Fruit fly (Drosophila melanogaster) whole organism, embryonic: ENCODE measurements around the gene CG10602.

Source experiments
- Atf3 ChIP-seq: fragments of 200-800 bp; sonication (Bioruptor generic); optimal IDR thresholded peaks from 3 replicates; lab custom pipeline; 2016; ENCODE audit warnings: missing biosample characterization, missing genetic modification characterization
- Atf6 ChIP-seq: fragments of 200-800 bp; sonication (Bioruptor generic); IDR thresholded peaks from 2 replicates; pipeline ENCODE4 v1.3.6; 2022; ENCODE audit warnings: missing biosample characterization, missing genetic modification characterization
- Awh ChIP-seq: fragments of 200-800 bp; sonication (Bioruptor generic); IDR thresholded peaks from 2 replicates; pipeline ENCODE4, ENCODE4 v1.3.6; 2022; ENCODE audit warnings: missing biosample characterization, missing genetic modification characterization
- C15 ChIP-seq: fragments of 200-800 bp; sonication (Bioruptor generic); IDR thresholded peaks from 3 replicates; pipeline ENCODE4 v1.3.6; 2022; ENCODE audit warnings: missing biosample characterization, missing genetic modification characterization
- CG10979 ChIP-seq: fragments of 200-800 bp; sonication (Bioruptor generic); optimal IDR thresholded peaks from 2 replicates; lab custom pipeline; 2018; ENCODE audit warnings: missing biosample characterization, mild to moderate bottlenecking, missing genetic modification characterization, moderate library complexity
- CG11398 ChIP-seq: fragments of 200-800 bp; sonication (Bioruptor generic); optimal IDR thresholded peaks from 2 replicates; lab custom pipeline; 2016; ENCODE audit warnings: missing biosample characterization, missing genetic modification characterization
- CG12155 ChIP-seq: fragments of 200-800 bp; sonication (Bioruptor generic); optimal IDR thresholded peaks from 3 replicates; lab custom pipeline; 2016; ENCODE audit warnings: missing biosample characterization, missing genetic modification characterization
- CG12299 ChIP-seq: fragments of 200-800 bp; sonication (Bioruptor generic); optimal IDR thresholded peaks from 2 replicates; lab custom pipeline; 2018; ENCODE audit warnings: missing biosample characterization, mild to moderate bottlenecking, missing genetic modification characterization
- CG13123 ChIP-seq: fragments of 200-800 bp; sonication (Bioruptor generic); optimal IDR thresholded peaks from 2 replicates; lab custom pipeline; 2016; ENCODE audit warnings: missing biosample characterization, missing genetic modification characterization
- CG14441 ChIP-seq: fragments of 200-800 bp; sonication (Bioruptor generic); IDR thresholded peaks from 2 replicates; pipeline ENCODE4 v1.3.6; 2022; ENCODE audit warnings: missing biosample characterization, missing genetic modification characterization
- CG1529 ChIP-seq: fragments of 200-800 bp; sonication (Bioruptor generic); optimal IDR thresholded peaks from 3 replicates; lab custom pipeline; 2018; ENCODE audit warnings: missing biosample characterization, missing genetic modification characterization
- CG1647 ChIP-seq: fragments of 200-800 bp; sonication (Bioruptor generic); optimal IDR thresholded peaks from 3 replicates; lab custom pipeline; 2016; ENCODE audit warnings: missing biosample characterization, missing genetic modification characterization
- CG17186 ChIP-seq: fragments of 200-800 bp; sonication (Bioruptor generic); optimal IDR thresholded peaks from 3 replicates; lab custom pipeline; 2017; ENCODE audit warnings: missing biosample characterization, missing genetic modification reagents, missing genetic modification characterization
- CG18011 ChIP-seq: fragments of 200-800 bp; sonication (Bioruptor generic); optimal IDR thresholded peaks from 2 replicates; lab custom pipeline; 2017; ENCODE audit warnings: missing biosample characterization, missing genetic modification characterization, mild to moderate bottlenecking, moderate library complexity, missing genotype
- CG18476 ChIP-seq: fragments of 200-800 bp; sonication (Bioruptor generic); optimal IDR thresholded peaks from 2 replicates; lab custom pipeline; 2016; ENCODE audit warnings: missing biosample characterization, mild to moderate bottlenecking, missing genetic modification characterization
- CG31365 ChIP-seq: fragments of 200-800 bp; sonication (Bioruptor generic); optimal IDR thresholded peaks from 2 replicates; lab custom pipeline; 2018; ENCODE audit warnings: missing biosample characterization, mild to moderate bottlenecking, missing genetic modification characterization
- CG3281 ChIP-seq: fragments of 200-800 bp; sonication (Bioruptor generic); optimal IDR thresholded peaks from 3 replicates; lab custom pipeline; 2017; ENCODE audit warnings: missing biosample characterization, mild to moderate bottlenecking, missing genetic modification characterization
- CG4328 ChIP-seq: fragments of 200-800 bp; sonication (Bioruptor generic); optimal IDR thresholded peaks from 3 replicates; lab custom pipeline; 2017; ENCODE audit warnings: missing biosample characterization, missing genetic modification reagents, missing genetic modification characterization
- CG4854 ChIP-seq: fragments of 200-800 bp; sonication (Bioruptor generic); optimal IDR thresholded peaks from 2 replicates; lab custom pipeline; 2016; ENCODE audit warnings: missing biosample characterization, missing genetic modification characterization, inconsistent platforms
- CG8290 ChIP-seq, 3 experiments: fragments of 200-800 bp; sonication (Bioruptor generic); optimal IDR thresholded peaks; 2 replicates each; lab custom pipeline; 2016 to 2019; ENCODE audit warnings: missing biosample characterization in 3 of 3, missing genetic modification characterization in 3 of 3, mild to moderate bottlenecking in 2 of 3, moderate library complexity in 1 of 3
- CG8924 ChIP-seq: fragments of 200-800 bp; optimal IDR thresholded peaks from 3 replicates; lab custom pipeline; 2019; ENCODE audit warnings: missing biosample characterization, mild to moderate bottlenecking, missing genetic modification characterization, moderate library complexity
- CG9437 ChIP-seq: fragments of 200-800 bp; sonication (Bioruptor generic); optimal IDR thresholded peaks from 2 replicates; lab custom pipeline; 2018; ENCODE audit warnings: missing biosample characterization, mild to moderate bottlenecking, missing genetic modification characterization
- Dp ChIP-seq: fragments of 200-800 bp; sonication (Bioruptor generic); optimal IDR thresholded peaks from 2 replicates; lab custom pipeline; 2018; ENCODE audit warnings: missing biosample characterization, mild to moderate bottlenecking, missing genetic modification characterization, moderate library complexity
- ERR ChIP-seq: fragments of 200-800 bp; sonication (Bioruptor generic); optimal IDR thresholded peaks from 2 replicates; lab custom pipeline; 2016; ENCODE audit warnings: missing biosample characterization, missing genetic modification characterization
- Fer1 ChIP-seq: fragments of 200-800 bp; sonication (Bioruptor generic); optimal IDR thresholded peaks from 2 replicates; lab custom pipeline; 2017; ENCODE audit warnings: missing biosample characterization, mild to moderate bottlenecking, missing genetic modification characterization
- Gsc ChIP-seq: fragments of 200-800 bp; sonication (Bioruptor generic); IDR thresholded peaks from 2 replicates; pipeline ENCODE4 v1.3.6; 2022; ENCODE audit warnings: missing biosample characterization, missing genetic modification characterization
- HmgZ ChIP-seq: fragments of 200-800 bp; sonication (Bioruptor generic); optimal IDR thresholded peaks from 2 replicates; lab custom pipeline; 2018; ENCODE audit warnings: missing biosample characterization, mild to moderate bottlenecking, missing genetic modification characterization
- MTF-1 ChIP-seq: fragments of 200-800 bp; sonication (Bioruptor generic); optimal IDR thresholded peaks from 2 replicates; lab custom pipeline; 2018; ENCODE audit warnings: missing biosample characterization, mild to moderate bottlenecking, missing genetic modification characterization, borderline replicate concordance
- Mad ChIP-seq: fragments of 200-800 bp; sonication (Bioruptor generic); optimal IDR thresholded peaks from 2 replicates; lab custom pipeline; 2016; ENCODE audit warnings: missing biosample characterization, missing genetic modification characterization
- Opbp ChIP-seq: fragments of 200-800 bp; sonication (Bioruptor generic); IDR thresholded peaks from 3 replicates; pipeline ENCODE4 v1.3.6; 2022; ENCODE audit warnings: missing biosample characterization, missing genetic modification characterization; ENCODE audit not compliant: partially characterized antibody
- Optix ChIP-seq: fragments of 200-800 bp; sonication (Bioruptor generic); IDR thresholded peaks from 3 replicates; pipeline ENCODE4 v1.3.6; 2022; ENCODE audit warnings: missing biosample characterization, missing genetic modification characterization
- Rfx ChIP-seq: fragments of 200-800 bp; sonication (Bioruptor generic); IDR thresholded peaks from 2 replicates; pipeline ENCODE4 v1.3.6; 2022; ENCODE audit warnings: missing biosample characterization, missing genetic modification characterization
- al ChIP-seq: fragments of 200-800 bp; sonication (Bioruptor generic); IDR thresholded peaks from 2 replicates; pipeline ENCODE4 v1.3.6; 2022; ENCODE audit warnings: missing biosample characterization, missing genetic modification characterization
- ash1 ChIP-seq: fragments of 200-800 bp; sonication (Bioruptor generic); optimal IDR thresholded peaks from 2 replicates; lab custom pipeline; 2018; ENCODE audit warnings: missing biosample characterization, mild to moderate bottlenecking, missing genetic modification characterization
- bigmax ChIP-seq: fragments of 200-800 bp; sonication (Bioruptor generic); optimal IDR thresholded peaks from 2 replicates; lab custom pipeline; 2018; ENCODE audit warnings: missing biosample characterization, mild to moderate bottlenecking, missing genetic modification characterization
- bowl ChIP-seq: fragments of 200-800 bp; sonication (Bioruptor generic); IDR thresholded peaks from 2 replicates; pipeline ENCODE4 v1.3.6; 2022; ENCODE audit warnings: missing biosample characterization, missing genetic modification characterization
- cg ChIP-seq: fragments of 200-800 bp; sonication (Bioruptor generic); optimal IDR thresholded peaks from 3 replicates; lab custom pipeline; 2019; ENCODE audit warnings: missing biosample characterization, mild to moderate bottlenecking, missing genetic modification characterization, moderate library complexity
- crc ChIP-seq: fragments of 200-800 bp; sonication (Bioruptor generic); optimal IDR thresholded peaks from 2 replicates; lab custom pipeline; 2016; ENCODE audit warnings: missing biosample characterization, missing genetic modification characterization
- en ChIP-seq: fragments of 200-800 bp; sonication (Bioruptor generic); optimal IDR thresholded peaks from 2 replicates; lab custom pipeline; 2016; ENCODE audit warnings: missing biosample characterization, missing genetic modification characterization
- gsb-n ChIP-seq: fragments of 200-800 bp; sonication (Bioruptor generic); optimal IDR thresholded peaks from 3 replicates; lab custom pipeline; 2018; ENCODE audit warnings: missing biosample characterization, mild to moderate bottlenecking, missing genetic modification characterization
- gt ChIP-seq: fragments of 200-800 bp; sonication (Bioruptor generic); IDR thresholded peaks from 2 replicates; pipeline ENCODE4 v1.3.6; 2022; ENCODE audit warnings: missing biosample characterization, missing genetic modification characterization
- klu ChIP-seq: fragments of 200-800 bp; sonication (Bioruptor generic); IDR thresholded peaks from 2 replicates; pipeline ENCODE4 v1.3.6; 2022; ENCODE audit warnings: missing biosample characterization, missing genetic modification characterization
- lov ChIP-seq, 2 experiments: fragments of 200-800 bp in 1 of 2; fragments of >200 bp in 1 of 2; sonication (Bioruptor generic) in 1 of 2; IDR thresholded peaks in 1 of 2; optimal IDR thresholded peaks in 1 of 2; 2 replicates in 1 of 2; 3 replicates in 1 of 2; pipeline versions ENCODE4 v1.3.6 to Lab custom; 2017 to 2022; ENCODE audit warnings: missing biosample characterization in 1 of 2, missing genetic modification characterization in 1 of 2
- ranshi ChIP-seq: fragments of 200-800 bp; sonication (Bioruptor generic); IDR thresholded peaks from 2 replicates; pipeline ENCODE4 v1.3.6; 2022; ENCODE audit warnings: missing biosample characterization, missing genetic modification characterization
- ro ChIP-seq: fragments of 200-800 bp; sonication (Bioruptor generic); IDR thresholded peaks from 2 replicates; pipeline ENCODE4 v1.3.6; 2022; ENCODE audit warnings: missing biosample characterization, missing genetic modification characterization
- seq ChIP-seq: fragments of 200-800 bp; sonication (Bioruptor generic); IDR thresholded peaks from 2 replicates; pipeline ENCODE4 v1.3.6; 2022; ENCODE audit warnings: missing biosample characterization, missing genetic modification characterization
- slou ChIP-seq: fragments of 200-800 bp; sonication (Bioruptor generic); optimal IDR thresholded peaks from 3 replicates; lab custom pipeline; 2016; ENCODE audit warnings: missing biosample characterization, missing genetic modification characterization
- tup ChIP-seq: fragments of 200-800 bp; sonication (Bioruptor generic); optimal IDR thresholded peaks from 2 replicates; lab custom pipeline; 2016; ENCODE audit warnings: missing biosample characterization, mild to moderate bottlenecking, missing genetic modification characterization, moderate library complexity

CG10602 gene

DNA sequence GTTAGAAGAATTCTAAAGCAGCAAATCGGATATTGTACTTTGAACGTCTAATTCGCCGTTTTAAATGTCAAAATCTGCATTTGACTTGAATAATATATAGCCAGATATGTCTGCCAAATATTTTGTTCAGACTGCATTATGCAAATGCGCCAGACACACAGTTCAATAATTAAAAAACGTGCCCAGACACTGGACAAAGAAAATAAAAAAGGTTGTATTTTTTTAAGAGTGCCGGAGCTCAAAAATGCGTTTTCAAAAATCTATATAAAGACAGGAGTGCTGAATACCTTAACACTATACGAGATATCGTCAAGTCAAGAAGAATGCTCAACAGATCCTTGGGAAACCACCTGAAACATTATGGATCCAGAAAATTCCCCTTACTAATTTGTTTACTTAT, 46.7 kb downstream of the CG10602 start, which contains the start of the genes CG17325 and CG42305:
TSS of gene CG17325 (plus strand) at position 301 of the 400 bp plus-strand sequence.
TSS of gene CG42305 (plus strand) at position 301 of the 400 bp plus-strand sequence.
- TF ChIP-seq CG1529 (GFP tag; lab: Kevin White, UChicago) (no peak), CG12155 (GFP tag; lab: Kevin White, UChicago) (no peak), CG8290 (GFP tag; optimal IDR thresholded peaks at IDR 0.05; lab: Kevin White, UChicago) (no peak), CG8290 (tag; optimal IDR thresholded peaks at IDR 0.05; lab: Kevin White, UChicago) (no peak), ro (GFP tag; lab: Robert Waterston, UW) (no peak), CG8924 (tag; lab: Kevin White, UChicago) (no peak), lov (optimal IDR thresholded peaks at IDR 0.05; lab: Kevin White, UChicago) (no peak), lov (GFP tag; IDR thresholded peaks at IDR 0.05; lab: Robert Waterston, UW) (no peak), CG3281 (GFP tag; lab: Kevin White, UChicago) (no peak), gsb-n (tag; lab: Kevin White, UChicago) (no peak), Optix (GFP tag; lab: Robert Waterston, UW) (no peak), ash1 (no peak)
- TF ChIP-seq, all 482 proteins: peak for 0

DNA sequence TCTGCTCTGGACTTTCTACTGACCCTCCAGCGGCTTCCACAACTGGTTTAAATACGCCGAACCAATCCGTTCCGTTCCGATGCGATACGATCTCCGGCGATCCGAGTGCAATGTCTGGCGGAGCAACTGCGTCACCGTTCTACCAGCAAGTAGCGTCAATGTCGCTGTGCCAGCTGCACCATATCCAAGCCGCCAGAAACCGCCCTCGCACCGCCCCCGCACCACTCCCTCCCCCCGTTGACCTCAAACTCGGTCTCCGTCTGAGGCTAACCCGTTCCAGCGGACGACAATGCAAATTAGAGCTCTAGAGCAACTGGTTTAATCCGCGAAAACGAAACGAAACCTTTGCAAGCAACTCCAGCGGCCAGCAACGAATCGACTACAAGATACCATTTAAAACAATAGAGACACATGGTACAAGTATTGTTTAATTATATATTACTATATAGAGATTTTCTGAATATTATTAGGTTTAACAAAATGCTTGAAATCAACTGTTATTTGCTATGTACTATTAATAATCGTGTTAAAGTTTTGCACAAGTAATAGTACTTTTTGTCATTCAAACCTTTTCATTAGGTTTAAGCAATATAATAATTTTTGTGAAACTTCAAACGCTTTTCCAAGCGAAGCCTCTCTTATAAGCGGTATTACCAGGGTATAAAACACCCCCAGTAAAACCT, 47.9 kb downstream of the CG10602 start, which contains the start of the genes CG10570 and CG42502:
TSS of gene CG10570 (minus strand) at position 293 of the 683 bp plus-strand sequence.
TSS of gene CG42502 (minus strand) at position 293 of the 683 bp plus-strand sequence.
- TF ChIP-seq crc = no peak
- no peak for TF ChIP-seq tup
- no peak for TF ChIP-seq CG9437 (GFP tag; lab: Kevin White, UChicago)
- no peak for TF ChIP-seq CG1647 (GFP tag; lab: Kevin White, UChicago)
- TF ChIP-seq C15 (GFP tag; lab: Robert Waterston, UW) = no peak
- TF ChIP-seq al (GFP tag; lab: Robert Waterston, UW) = no peak
- TF ChIP-seq seq (GFP tag; lab: Robert Waterston, UW) = no peak
- no peak for TF ChIP-seq CG12299 (tag; lab: Kevin White, UChicago)
- no peak; the same call in 1 of the 2 replicates for TF ChIP-seq Rfx
- no peak for TF ChIP-seq Atf6 (GFP tag; lab: Robert Waterston, UW)
- TF ChIP-seq Fer1 (GFP tag; lab: Kevin White, UChicago) = no peak
- no peak for TF ChIP-seq Gsc (GFP tag; lab: Robert Waterston, UW)
- no peak for TF ChIP-seq CG31365
- TF ChIP-seq MTF-1 (GFP tag; lab: Kevin White, UChicago) = no peak
- TF ChIP-seq CG17186 (GFP tag; lab: Kevin White, UChicago) = no peak
- no peak for TF ChIP-seq CG13123
- TF ChIP-seq ERR (GFP tag; lab: Kevin White, UChicago) = no peak
- TF ChIP-seq CG18476 (GFP tag; lab: Kevin White, UChicago) = no peak
- peak; percentile 2 for TF ChIP-seq CG8924 (tag; lab: Kevin White, UChicago)
- no peak for TF ChIP-seq bowl
- no peak for TF ChIP-seq CG10979
- no peak for TF ChIP-seq CG14441 (GFP tag; lab: Robert Waterston, UW)
- TF ChIP-seq HmgZ = no peak
- no peak for TF ChIP-seq slou
- TF ChIP-seq Mad (GFP tag; lab: Kevin White, UChicago) = no peak
- no peak for TF ChIP-seq ranshi (GFP tag; lab: Robert Waterston, UW)
- no peak for TF ChIP-seq Opbp (GFP tag; lab: Robert Waterston, UW)
- no peak for TF ChIP-seq Awh (GFP tag; lab: Robert Waterston, UW)
- no peak for TF ChIP-seq Dp (GFP tag; lab: Kevin White, UChicago)
- TF ChIP-seq en (GFP tag; lab: Kevin White, UChicago) = no peak
- TF ChIP-seq CG4328 (GFP tag; lab: Kevin White, UChicago) = no peak
- TF ChIP-seq CG18011 = no peak
- TF ChIP-seq gt (GFP tag; lab: Robert Waterston, UW) = no peak
- no peak for TF ChIP-seq cg (GFP tag; lab: Kevin White, UChicago)
- TF ChIP-seq bigmax (GFP tag; lab: Kevin White, UChicago) = no peak
- peak; percentile 32; the same call in 1 of the 2 replicates for TF ChIP-seq klu
- TF ChIP-seq Atf3 (GFP tag; lab: Kevin White, UChicago) = no peak
- no peak for TF ChIP-seq CG11398 (GFP tag; lab: Kevin White, UChicago)
- no peak for TF ChIP-seq CG4854 (GFP tag; lab: Kevin White, UChicago)
